Comparison of ENCODE assay signal across 4 worm cellular contexts in genomic region chrII:3502011-3502410, ce11.
TF ChIP-seq lines count a peak whose summit lies in the region.

No protein-coding gene starts in this region.

TF ChIP-seq in whole organism, L4 larva, 104 proteins besides CTCF, POLR2A, EP300 and RAD21:
- TF ChIP-seq egl-43 (GFP tag; IDR thresholded peaks at IDR 0.05; lab: Robert Waterston, UW) (peak; percentile 61; the same call in 1 of the 2 replicates), aha-1 (tag; lab: Kevin White, UChicago) (peak; percentile 94), ces-1 (GFP tag; optimal IDR thresholded peaks at IDR 0.05; lab: Kevin White, UChicago) (no peak), pha-4 (GFP tag; IDR thresholded peaks at IDR 0.05; lab: Robert Waterston, UW) (peak; percentile 15; the same call in 1 of the 2 replicates), pha-4 (tag; optimal IDR thresholded peaks at IDR 0.05; lab: Kevin White, UChicago) (no peak), unc-62 (GFP tag; optimal IDR thresholded peaks at IDR 0.05 in 1 of 2; lab: Kevin White, UChicago) (peak in 1 of 2 experiments; percentile 67), unc-62 (tag; optimal IDR thresholded peaks at IDR 0.05; lab: Kevin White, UChicago) (no peak), dmd-8 (GFP tag; IDR thresholded peaks at IDR 0.05; lab: Robert Waterston, UW) (no peak), Y105C5A.15 (GFP tag; IDR thresholded peaks at IDR 0.05; lab: Robert Waterston, UW) (0 out of 2 replicates have a peak, but pooled peaks have one; percentile 43)

TF ChIP-seq in whole organism, early embryonic, 17 proteins besides CTCF, POLR2A, EP300 and RAD21:
- no peak for TF ChIP-seq tbx-11 (GFP tag; IDR thresholded peaks at IDR 0.05; lab: Robert Waterston, UW)
- TF ChIP-seq sea-1 (GFP tag; conservative IDR thresholded peaks at IDR 0.05; lab: Robert Waterston, UW): no peak
- TF ChIP-seq pes-1 (GFP tag; IDR thresholded peaks at IDR 0.05; lab: Robert Waterston, UW): peak; percentile 40; the same call in 1 of the 2 replicates

TF ChIP-seq in whole organism, late embryonic, 69 proteins besides CTCF, POLR2A, EP300 and RAD21:
- 0 out of 2 replicates have a peak, but pooled peaks have one; percentile 6 for TF ChIP-seq ceh-45 (GFP tag; IDR thresholded peaks at IDR 0.05; lab: Robert Waterston, UW)
- TF ChIP-seq sox-2 (GFP tag; IDR thresholded peaks at IDR 0.05; lab: Robert Waterston, UW): no peak
- TF ChIP-seq ceh-30 (tag; optimal IDR thresholded peaks at IDR 0.05; lab: Kevin White, UChicago): no peak
- no peak for TF ChIP-seq syd-9 (tag; optimal IDR thresholded peaks at IDR 0.05; lab: Kevin White, UChicago)
- no peak for TF ChIP-seq ets-4 (tag; optimal IDR thresholded peaks at IDR 0.05; lab: Kevin White, UChicago)
- no peak for TF ChIP-seq eyg-1 (tag; optimal IDR thresholded peaks at IDR 0.05; lab: Kevin White, UChicago)

TF ChIP-seq in whole organism, young adult, 124 proteins besides CTCF, POLR2A, EP300 and RAD21:
- TF ChIP-seq egl-44 (GFP tag; IDR thresholded peaks at IDR 0.05; lab: Robert Waterston, UW) (no peak), attf-6 (GFP tag; IDR thresholded peaks at IDR 0.05; lab: Robert Waterston, UW) (0 out of 2 replicates have a peak, but pooled peaks have one; percentile 9)
